Fruit fly (Drosophila melanogaster) whole organism, adult: ENCODE data around the gene cd.

Experiments
- CG11617 ChIP-seq: fragments of 200-800 bp; sonication (Bioruptor generic); optimal IDR thresholded peaks from 2 replicates; lab custom pipeline; 2017; ENCODE audit warnings: mild to moderate bottlenecking, missing biosample characterization, missing genetic modification reagents, missing genetic modification characterization
- CG12768 ChIP-seq: fragments of 200-800 bp; sonication (Bioruptor generic); optimal IDR thresholded peaks from 2 replicates; lab custom pipeline; 2017; ENCODE audit warnings: missing biosample characterization, missing genetic modification characterization, mild to moderate bottlenecking, moderate library complexity, missing genetic modification reagents
- CG14711 ChIP-seq: fragments of 200-800 bp; sonication (Bioruptor generic); optimal IDR thresholded peaks from 2 replicates; lab custom pipeline; 2018; ENCODE audit warnings: missing biosample characterization, mild to moderate bottlenecking, missing genetic modification characterization, moderate library complexity
- CG1620 ChIP-seq: fragments of 200-800 bp; sonication (Bioruptor generic); optimal IDR thresholded peaks from 2 replicates; lab custom pipeline; 2016; ENCODE audit warnings: missing biosample characterization, missing genetic modification characterization
- CG33017 ChIP-seq: fragments of 200-800 bp; sonication (Bioruptor generic); optimal IDR thresholded peaks from 2 replicates; lab custom pipeline; 2018; ENCODE audit warnings: missing biosample characterization, mild to moderate bottlenecking, missing genetic modification characterization, moderate library complexity
- CG5204 ChIP-seq: fragments of 200-800 bp; sonication (Bioruptor generic); optimal IDR thresholded peaks from 2 replicates; lab custom pipeline; 2016; ENCODE audit warnings: missing biosample characterization, missing genetic modification characterization
- CG7045 ChIP-seq: fragments of 200-800 bp; sonication (Bioruptor generic); optimal IDR thresholded peaks from 2 replicates; lab custom pipeline; 2017; ENCODE audit warnings: missing biosample characterization, mild to moderate bottlenecking, missing genetic modification characterization
- CG7101 ChIP-seq: fragments of 200-800 bp; sonication (Bioruptor generic); optimal IDR thresholded peaks from 2 replicates; lab custom pipeline; 2018; ENCODE audit warnings: missing biosample characterization, mild to moderate bottlenecking, missing genetic modification characterization, moderate library complexity
- Clk ChIP-seq: fragments of 200-800 bp; sonication (Bioruptor generic); optimal IDR thresholded peaks from 2 replicates; lab custom pipeline; 2017; ENCODE audit warnings: missing biosample characterization, missing genetic modification characterization
- Crg-1 ChIP-seq: fragments of 200-800 bp; sonication (Bioruptor generic); optimal IDR thresholded peaks from 2 replicates; lab custom pipeline; 2016; ENCODE audit warnings: missing biosample characterization, missing genetic modification characterization
- Hr96 ChIP-seq: fragments of 200-800 bp; sonication (Bioruptor generic); optimal IDR thresholded peaks from 2 replicates; lab custom pipeline; 2016; ENCODE audit warnings: missing biosample characterization, missing genetic modification characterization
- Mnt ChIP-seq: fragments of 200-800 bp; sonication (Bioruptor generic); optimal IDR thresholded peaks from 2 replicates; lab custom pipeline; 2016; ENCODE audit warnings: missing biosample characterization, mild to moderate bottlenecking, missing genetic modification characterization
- bab1 ChIP-seq: fragments of 200-800 bp; sonication (Bioruptor generic); optimal IDR thresholded peaks from 3 replicates; lab custom pipeline; 2019; ENCODE audit warnings: missing biosample characterization, mild to moderate bottlenecking, missing genetic modification characterization, moderate library complexity
- cic ChIP-seq: fragments of 200-800 bp; sonication (Bioruptor generic); optimal IDR thresholded peaks from 2 replicates; lab custom pipeline; 2017; ENCODE audit warnings: missing biosample characterization, mild to moderate bottlenecking, missing genetic modification characterization, moderate library complexity
- cnc ChIP-seq, 2 experiments: fragments of >200 bp; optimal IDR thresholded peaks; 2 replicates each; lab custom pipeline; 2017
- kay ChIP-seq: fragments of 200-800 bp; sonication (Bioruptor generic); peaks from one replicate; lab custom pipeline; 2016; ENCODE audit warnings: missing biosample characterization, missing genetic modification characterization, borderline replicate concordance
- ovo ChIP-seq: fragments of 200-800 bp; sonication (Bioruptor generic); optimal IDR thresholded peaks from 2 replicates; lab custom pipeline; 2016; ENCODE audit warnings: missing biosample characterization, missing genetic modification characterization
- pad ChIP-seq: fragments of 200-800 bp; sonication (Bioruptor generic); optimal IDR thresholded peaks from 3 replicates; lab custom pipeline; 2017; ENCODE audit warnings: missing biosample characterization, missing genetic modification characterization, mild to moderate bottlenecking, moderate library complexity, missing genetic modification reagents
- tj ChIP-seq: fragments of 200-800 bp; sonication (Bioruptor generic); optimal IDR thresholded peaks from 3 replicates; lab custom pipeline; 2017; ENCODE audit warnings: missing biosample characterization, mild to moderate bottlenecking, missing genetic modification characterization, moderate library complexity
- toe ChIP-seq: fragments of 200-800 bp; sonication (Bioruptor generic); optimal IDR thresholded peaks from 2 replicates; lab custom pipeline; 2016; ENCODE audit warnings: missing biosample characterization, missing genetic modification characterization

cd gene

dm6 chr3R:22684044-22684947, 10.5 kb upstream of the cd start:
- no peak for TF ChIP-seq CG1620 (GFP tag; lab: Kevin White, UChicago)
- no peak for TF ChIP-seq CG5204 (GFP tag; lab: Kevin White, UChicago)
- no peak for TF ChIP-seq CG14711
- TF ChIP-seq CG12768 (GFP tag; lab: Kevin White, UChicago): peak; percentile 60
- no peak for TF ChIP-seq tj (GFP tag; lab: Kevin White, UChicago)
- no peak for TF ChIP-seq toe
- TF ChIP-seq CG7101: peak; percentile 23
- TF ChIP-seq cnc (optimal IDR thresholded peaks at IDR 0.05; lab: Kevin White, UChicago): peak; percentile 13 to 91
- TF ChIP-seq CG7045: peak; percentile 41
- TF ChIP-seq Clk (GFP tag; lab: Kevin White, UChicago): peak; percentile 0
- TF ChIP-seq CG33017: peak; percentile 3
- TF ChIP-seq CG11617 (GFP tag; lab: Kevin White, UChicago): no peak
- peak; percentile 21 for TF ChIP-seq Hr96 (GFP tag; lab: Kevin White, UChicago)
- no peak for TF ChIP-seq pad (GFP tag; lab: Kevin White, UChicago)
- TF ChIP-seq Mnt (GFP tag; lab: Kevin White, UChicago): peak; percentile 14
- no peak for TF ChIP-seq bab1 (GFP tag; lab: Kevin White, UChicago)
- TF ChIP-seq ovo (GFP tag; lab: Kevin White, UChicago): no peak
- peak; percentile 95 for TF ChIP-seq kay (GFP tag; lab: Kevin White, UChicago)
- peak; percentile 73 for TF ChIP-seq cic (GFP tag; lab: Kevin White, UChicago)
- TF ChIP-seq Crg-1 (GFP tag; lab: Kevin White, UChicago): no peak

dm6 chr3R:22684948-22685253, 9.9 kb upstream of the cd start:
- TF ChIP-seq CG11617 (GFP tag; lab: Kevin White, UChicago): no peak
- TF ChIP-seq pad (GFP tag; lab: Kevin White, UChicago): no peak
- TF ChIP-seq cic (GFP tag; lab: Kevin White, UChicago): no peak
- no peak for TF ChIP-seq Crg-1 (GFP tag; lab: Kevin White, UChicago)
- TF ChIP-seq CG33017: no peak
- TF ChIP-seq CG7101: no peak
- TF ChIP-seq cnc (optimal IDR thresholded peaks at IDR 0.05; lab: Kevin White, UChicago): no peak
- no peak for TF ChIP-seq bab1 (GFP tag; lab: Kevin White, UChicago)
- no peak for TF ChIP-seq CG12768 (GFP tag; lab: Kevin White, UChicago)
- TF ChIP-seq kay (GFP tag; lab: Kevin White, UChicago): no peak
- no peak for TF ChIP-seq CG5204 (GFP tag; lab: Kevin White, UChicago)
- no peak for TF ChIP-seq Mnt (GFP tag; lab: Kevin White, UChicago)
- TF ChIP-seq CG1620 (GFP tag; lab: Kevin White, UChicago): no peak
- TF ChIP-seq CG14711: no peak
- TF ChIP-seq CG7045: no peak
- TF ChIP-seq Hr96 (GFP tag; lab: Kevin White, UChicago): no peak
- TF ChIP-seq toe: no peak
- TF ChIP-seq Clk (GFP tag; lab: Kevin White, UChicago): no peak

- TF ChIP-seq kay (GFP tag; lab: Kevin White, UChicago): no peak
- TF ChIP-seq CG7101: peak; percentile 73
- TF ChIP-seq CG33017: peak; percentile 64
- peak; percentile 80 for TF ChIP-seq bab1 (GFP tag; lab: Kevin White, UChicago)
- TF ChIP-seq CG7045: peak; percentile 38
- TF ChIP-seq CG5204 (GFP tag; lab: Kevin White, UChicago): peak; percentile 52
- TF ChIP-seq cnc (optimal IDR thresholded peaks at IDR 0.05; lab: Kevin White, UChicago): no peak
- peak; percentile 55 for TF ChIP-seq Hr96 (GFP tag; lab: Kevin White, UChicago)
- TF ChIP-seq Clk (GFP tag; lab: Kevin White, UChicago): no peak
- peak; percentile 59 for TF ChIP-seq toe
- peak; percentile 76 for TF ChIP-seq CG12768 (GFP tag; lab: Kevin White, UChicago)
- TF ChIP-seq tj (GFP tag; lab: Kevin White, UChicago): peak; percentile 46
- peak; percentile 45 for TF ChIP-seq CG11617 (GFP tag; lab: Kevin White, UChicago)
- peak; percentile 28 for TF ChIP-seq ovo (GFP tag; lab: Kevin White, UChicago)
- peak; percentile 30 for TF ChIP-seq pad (GFP tag; lab: Kevin White, UChicago)
- peak; percentile 50 for TF ChIP-seq cic (GFP tag; lab: Kevin White, UChicago)
- TF ChIP-seq CG14711: peak; percentile 49
- no peak for TF ChIP-seq Crg-1 (GFP tag; lab: Kevin White, UChicago)
- TF ChIP-seq Mnt (GFP tag; lab: Kevin White, UChicago): peak; percentile 86
- peak; percentile 38 for TF ChIP-seq CG1620 (GFP tag; lab: Kevin White, UChicago)
These were observed 8.4 kb upstream of the cd start, which contains the start of the genes Gclm and CG17625 for dm6 chr3R:22686336-22686874. TSS of gene Gclm (minus strand) at chr3R:22686510. TSS of gene CG17625 (plus strand) at chr3R:22686849.

dm6 chr3R:22690311-22690710, 4.4 kb upstream of the cd start, which contains the start of the genes wfs1 and Nup133:
TSS of gene wfs1 (minus strand) at chr3R:22690380.
TSS of gene Nup133 (plus strand) at chr3R:22690607.
- TF ChIP-seq cic (GFP tag; lab: Kevin White, UChicago) (no peak), toe (peak; percentile 28), CG12768 (GFP tag; lab: Kevin White, UChicago) (peak; percentile 51), CG14711 (peak; percentile 82), kay (GFP tag; lab: Kevin White, UChicago) (no peak), CG7101 (peak; percentile 90), Clk (GFP tag; lab: Kevin White, UChicago) (no peak), Crg-1 (GFP tag; lab: Kevin White, UChicago) (peak; percentile 26), cnc (optimal IDR thresholded peaks at IDR 0.05; lab: Kevin White, UChicago) (no peak), Hr96 (GFP tag; lab: Kevin White, UChicago) (no peak), Mnt (GFP tag; lab: Kevin White, UChicago) (peak; percentile 17), pad (GFP tag; lab: Kevin White, UChicago) (peak; percentile 51), CG33017 (peak; percentile 66), bab1 (GFP tag; lab: Kevin White, UChicago) (peak; percentile 80), tj (GFP tag; lab: Kevin White, UChicago) (peak; percentile 39), CG7045 (peak; percentile 66), CG1620 (GFP tag; lab: Kevin White, UChicago) (peak; percentile 8), CG11617 (GFP tag; lab: Kevin White, UChicago) (peak; percentile 77), CG5204 (GFP tag; lab: Kevin White, UChicago) (no peak), ovo (GFP tag; lab: Kevin White, UChicago) (peak; percentile 12)
